Fruit fly (Drosophila melanogaster) whole organism, embryonic: ENCODE results near the gene Cpr.

ENCODE experiments used
- Atf-2 ChIP-seq: fragments of 200-800 bp; sonication (Bioruptor generic); optimal IDR thresholded peaks from 2 replicates; lab custom pipeline; 2016; ENCODE audit warnings: missing biosample characterization, missing genetic modification characterization
- B-H1 ChIP-seq: fragments of 200-800 bp; sonication (Bioruptor generic); IDR thresholded peaks from 3 replicates; pipeline ENCODE4 v1.3.6; 2022; ENCODE audit warnings: missing biosample characterization, missing genetic modification characterization
- Blimp-1 ChIP-seq: fragments of 200-800 bp; sonication (Bioruptor generic); optimal IDR thresholded peaks from 3 replicates; lab custom pipeline; 2018; ENCODE audit warnings: missing biosample characterization, missing genetic modification characterization, mild to moderate bottlenecking, moderate library complexity, missing genetic modification reagents
- BtbVII ChIP-seq: fragments of 200-800 bp; sonication (Bioruptor generic); optimal IDR thresholded peaks from 3 replicates; lab custom pipeline; 2017; ENCODE audit warnings: missing biosample characterization, mild to moderate bottlenecking, missing genetic modification characterization
- CG11560 ChIP-seq: fragments of 200-800 bp; sonication (Bioruptor generic); IDR thresholded peaks from 3 replicates; pipeline ENCODE4 v1.3.6; 2022; ENCODE audit warnings: missing biosample characterization, missing genetic modification characterization
- CG12071 ChIP-seq: fragments of 200-800 bp; sonication (Bioruptor generic); optimal IDR thresholded peaks from 3 replicates; lab custom pipeline; 2018; ENCODE audit warnings: missing biosample characterization, mild to moderate bottlenecking, missing genetic modification characterization
- CG12299 ChIP-seq: fragments of 200-800 bp; sonication (Bioruptor generic); optimal IDR thresholded peaks from 2 replicates; lab custom pipeline; 2018; ENCODE audit warnings: missing biosample characterization, mild to moderate bottlenecking, missing genetic modification characterization
- CG1233 ChIP-seq: fragments of 200-800 bp; sonication (Bioruptor generic); optimal IDR thresholded peaks from 4 replicates; lab custom pipeline; 2018; ENCODE audit warnings: missing biosample characterization, mild to moderate bottlenecking, missing genetic modification characterization
- CG14014 ChIP-seq: fragments of 200-800 bp; sonication (Bioruptor generic); IDR thresholded peaks from 2 replicates; pipeline ENCODE4 v1.3.6; 2022; ENCODE audit warnings: missing biosample characterization, missing genetic modification characterization
- CG15269 ChIP-seq: fragments of 200-800 bp; sonication (Bioruptor generic); optimal IDR thresholded peaks from 2 replicates; lab custom pipeline; 2018; ENCODE audit warnings: missing biosample characterization, mild to moderate bottlenecking, missing genetic modification characterization, moderate library complexity
- CG15479 ChIP-seq: fragments of 200-800 bp; sonication (Bioruptor generic); optimal IDR thresholded peaks from 3 replicates; lab custom pipeline; 2019; ENCODE audit warnings: missing biosample characterization, mild to moderate bottlenecking, missing genetic modification characterization, moderate library complexity
- CG15696 ChIP-seq: fragments of 200-800 bp; sonication (Bioruptor generic); optimal IDR thresholded peaks from 2 replicates; lab custom pipeline; 2019; ENCODE audit warnings: missing biosample characterization, mild to moderate bottlenecking, missing genetic modification characterization, moderate library complexity
- CG16863 ChIP-seq: fragments of 200-800 bp; sonication (Bioruptor generic); optimal IDR thresholded peaks from 3 replicates; lab custom pipeline; 2016; ENCODE audit warnings: missing biosample characterization, missing genetic modification characterization
- CG17359 ChIP-seq: fragments of 200-800 bp; sonication (Bioruptor generic); optimal IDR thresholded peaks from 3 replicates; lab custom pipeline; 2018; ENCODE audit warnings: missing biosample characterization, mild to moderate bottlenecking, missing genetic modification characterization, moderate library complexity
- CG17912 ChIP-seq: fragments of 200-800 bp; sonication (Bioruptor generic); optimal IDR thresholded peaks from 2 replicates; lab custom pipeline; 2018; ENCODE audit warnings: missing biosample characterization, mild to moderate bottlenecking, missing genetic modification characterization
- CG18262 ChIP-seq: fragments of 200-800 bp; optimal IDR thresholded peaks from 3 replicates; lab custom pipeline; 2019; ENCODE audit warnings: missing biosample characterization, mild to moderate bottlenecking, missing genetic modification characterization, moderate library complexity
- CG18619 ChIP-seq: fragments of 200-800 bp; sonication (Bioruptor generic); optimal IDR thresholded peaks from 3 replicates; lab custom pipeline; 2017; ENCODE audit warnings: missing biosample characterization, mild to moderate bottlenecking, missing genetic modification characterization
- CG2120 ChIP-seq: fragments of 200-800 bp; sonication (Bioruptor generic); optimal IDR thresholded peaks from 3 replicates; lab custom pipeline; 2016; ENCODE audit warnings: missing biosample characterization, missing genetic modification characterization
- CG42726 ChIP-seq: fragments of 200-800 bp; sonication (Bioruptor generic); IDR thresholded peaks from 2 replicates; pipeline ENCODE4 v1.3.6; 2022; ENCODE audit warnings: missing biosample characterization, missing genetic modification characterization; ENCODE audit not compliant: partially characterized antibody
- CG4404 ChIP-seq: fragments of 200-800 bp; sonication (Bioruptor generic); IDR thresholded peaks from 2 replicates; pipeline ENCODE4 v1.3.6; 2022; ENCODE audit warnings: missing biosample characterization, missing genetic modification characterization
- CG5953 ChIP-seq: fragments of 200-800 bp; sonication (Bioruptor generic); IDR thresholded peaks from 2 replicates; pipeline ENCODE4 v1.3.6; 2022; ENCODE audit warnings: missing biosample characterization, missing genetic modification characterization
- CG6689 ChIP-seq: fragments of 200-800 bp; sonication (Bioruptor generic); IDR thresholded peaks from 2 replicates; pipeline ENCODE4 v1.3.6; 2022; ENCODE audit warnings: missing biosample characterization, missing genetic modification characterization
- CG7839 ChIP-seq: fragments of 200-800 bp; sonication (Bioruptor generic); optimal IDR thresholded peaks from 3 replicates; lab custom pipeline; 2018; ENCODE audit warnings: missing biosample characterization, mild to moderate bottlenecking, missing genetic modification characterization, moderate library complexity
- CrebB ChIP-seq: fragments of 200-800 bp; sonication (Bioruptor generic); optimal IDR thresholded peaks from 3 replicates; lab custom pipeline; 2018; ENCODE audit warnings: missing biosample characterization, mild to moderate bottlenecking, missing genetic modification characterization
- Drgx ChIP-seq: fragments of 200-800 bp; sonication (Bioruptor generic); IDR thresholded peaks from 2 replicates; pipeline ENCODE4 v1.3.6; 2022; ENCODE audit warnings: missing biosample characterization, missing genetic modification characterization
- Fer1 ChIP-seq: fragments of 200-800 bp; sonication (Bioruptor generic); optimal IDR thresholded peaks from 2 replicates; lab custom pipeline; 2017; ENCODE audit warnings: missing biosample characterization, mild to moderate bottlenecking, missing genetic modification characterization
- Gsc ChIP-seq: fragments of 200-800 bp; sonication (Bioruptor generic); IDR thresholded peaks from 2 replicates; pipeline ENCODE4 v1.3.6; 2022; ENCODE audit warnings: missing biosample characterization, missing genetic modification characterization
- Hr3 ChIP-seq: fragments of 200-800 bp; sonication (Bioruptor generic); optimal IDR thresholded peaks from 3 replicates; lab custom pipeline; 2016; ENCODE audit warnings: missing biosample characterization, missing genetic modification characterization
- Lhr ChIP-seq: fragments of 200-800 bp; sonication (Bioruptor generic); optimal IDR thresholded peaks from 3 replicates; lab custom pipeline; 2017; ENCODE audit warnings: mild to moderate bottlenecking, missing biosample characterization, missing genetic modification reagents, missing genetic modification characterization
- Max ChIP-seq: fragments of 200-800 bp; sonication (Bioruptor generic); optimal IDR thresholded peaks from 2 replicates; lab custom pipeline; 2016; ENCODE audit warnings: missing biosample characterization, mild to moderate bottlenecking, missing genetic modification characterization
- Mrtf ChIP-seq: fragments of 200-800 bp; sonication (Bioruptor generic); IDR thresholded peaks from 3 replicates; pipeline ENCODE4 v1.3.6; 2022; ENCODE audit warnings: missing biosample characterization, missing genetic modification characterization
- Nf-YA ChIP-seq: fragments of 200-800 bp; sonication (Bioruptor generic); IDR thresholded peaks from 2 replicates; pipeline ENCODE4 v1.3.6; 2022; ENCODE audit warnings: missing biosample characterization, missing genetic modification characterization
- Poxn ChIP-seq: fragments of 200-800 bp; sonication (Bioruptor generic); IDR thresholded peaks from 2 replicates; pipeline ENCODE4 v1.3.6; 2022; ENCODE audit warnings: missing biosample characterization, missing genetic modification characterization
- Scr ChIP-seq: fragments of 200-800 bp; sonication (Bioruptor generic); IDR thresholded peaks from 2 replicates; pipeline ENCODE4 v1.3.6; 2022; ENCODE audit warnings: missing biosample characterization, missing genetic modification characterization; ENCODE audit not compliant: partially characterized antibody
- Usf ChIP-seq: fragments of 200-800 bp; sonication (Bioruptor generic); optimal IDR thresholded peaks from 2 replicates; lab custom pipeline; 2017; ENCODE audit warnings: missing genotype, missing biosample characterization, missing genetic modification characterization
- fd64A ChIP-seq: fragments of 200-800 bp; sonication (Bioruptor generic); optimal IDR thresholded peaks from 3 replicates; lab custom pipeline; 2018; ENCODE audit warnings: missing biosample characterization, mild to moderate bottlenecking, missing genetic modification characterization
- fru ChIP-seq: fragments of >200 bp; optimal IDR thresholded peaks from 2 replicates; lab custom pipeline; 2017
- gsb-n ChIP-seq: fragments of 200-800 bp; sonication (Bioruptor generic); optimal IDR thresholded peaks from 3 replicates; lab custom pipeline; 2018; ENCODE audit warnings: missing biosample characterization, mild to moderate bottlenecking, missing genetic modification characterization
- hb ChIP-seq: fragments of 200-800 bp; sonication (Bioruptor generic); IDR thresholded peaks from 3 replicates; pipeline ENCODE4 v1.3.6; 2022; ENCODE audit warnings: missing biosample characterization, missing genetic modification characterization; ENCODE audit not compliant: partially characterized antibody
- hbn ChIP-seq: fragments of 200-800 bp; sonication (Bioruptor generic); IDR thresholded peaks from 2 replicates; pipeline ENCODE4 v1.3.6; 2022; ENCODE audit warnings: missing biosample characterization, missing genetic modification characterization; ENCODE audit not compliant: partially characterized antibody
- lola ChIP-seq, 3 experiments: fragments of >200 bp in 2 of 3; fragments of 200-800 bp in 1 of 3; sonication (Bioruptor generic) in 1 of 3; optimal IDR thresholded peaks; 2 replicates each; lab custom pipeline; 2017 to 2019; ENCODE audit warnings: missing biosample characterization in 3 of 3, missing genetic modification characterization in 3 of 3, mild to moderate bottlenecking in 1 of 3, moderate library complexity in 1 of 3
- lov ChIP-seq, 2 experiments: fragments of 200-800 bp in 1 of 2; fragments of >200 bp in 1 of 2; sonication (Bioruptor generic) in 1 of 2; IDR thresholded peaks in 1 of 2; optimal IDR thresholded peaks in 1 of 2; 2 replicates in 1 of 2; 3 replicates in 1 of 2; pipeline versions ENCODE4 v1.3.6 to Lab custom; 2017 to 2022; ENCODE audit warnings: missing biosample characterization in 1 of 2, missing genetic modification characterization in 1 of 2
- nerfin-1 ChIP-seq: fragments of 200-800 bp; sonication (Bioruptor generic); optimal IDR thresholded peaks from 3 replicates; lab custom pipeline; 2019; ENCODE audit warnings: missing biosample characterization, mild to moderate bottlenecking, missing genetic modification characterization, moderate library complexity
- pfk ChIP-seq: fragments of 200-800 bp; sonication (Bioruptor generic); optimal IDR thresholded peaks from 2 replicates; lab custom pipeline; 2018; ENCODE audit warnings: missing biosample characterization, mild to moderate bottlenecking, missing genetic modification characterization, moderate library complexity
- sima ChIP-seq: fragments of 200-800 bp; sonication (Bioruptor generic); optimal IDR thresholded peaks from 2 replicates; lab custom pipeline; 2016; ENCODE audit warnings: missing biosample characterization, missing genetic modification characterization
- so ChIP-seq: fragments of 200-800 bp; sonication (Bioruptor generic); IDR thresholded peaks from 3 replicates; pipeline ENCODE4 v1.3.6; 2022; ENCODE audit warnings: missing biosample characterization, missing genetic modification characterization
- sqz ChIP-seq: fragments of 200-800 bp; sonication (Bioruptor generic); optimal IDR thresholded peaks from 3 replicates; lab custom pipeline; 2018; ENCODE audit warnings: missing biosample characterization, mild to moderate bottlenecking, missing genetic modification characterization
- stwl ChIP-seq: fragments of 200-800 bp; sonication (Bioruptor generic); optimal IDR thresholded peaks from 3 replicates; lab custom pipeline; 2018; ENCODE audit warnings: missing biosample characterization, mild to moderate bottlenecking, missing genetic modification characterization, moderate library complexity
- sug ChIP-seq: fragments of 200-800 bp; optimal IDR thresholded peaks from 2 replicates; lab custom pipeline; 2019; ENCODE audit warnings: missing biosample characterization, mild to moderate bottlenecking, missing genetic modification characterization, moderate library complexity
- unpg ChIP-seq: fragments of 200-800 bp; sonication (Bioruptor generic); optimal IDR thresholded peaks from 3 replicates; lab custom pipeline; 2018; ENCODE audit warnings: missing biosample characterization, mild to moderate bottlenecking, missing genetic modification characterization, moderate library complexity

Gene Cpr

DNA sequence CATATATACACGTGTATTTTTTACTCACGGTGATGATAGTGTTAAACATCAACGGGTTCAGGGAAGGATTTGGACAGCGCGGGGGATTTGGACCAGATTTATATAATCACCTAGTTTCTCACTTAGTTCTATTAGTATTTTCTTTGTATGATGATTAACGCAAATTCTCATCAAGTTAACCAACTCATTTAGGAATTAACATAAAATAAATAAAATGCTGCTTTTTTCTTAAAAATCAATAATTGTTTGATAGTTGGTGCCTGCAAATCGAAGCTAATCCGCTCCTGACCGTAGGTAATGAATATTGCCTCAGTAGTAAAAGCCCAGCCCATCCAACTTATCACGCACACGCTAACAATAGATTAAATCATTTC lies 13.2 kb downstream of the Cpr start (continued):
- no peak for TF ChIP-seq pfk
- TF ChIP-seq gsb-n (tag; lab: Kevin White, UChicago), result peak; percentile 23
- peak; percentile 83 for TF ChIP-seq unpg (GFP tag; lab: Kevin White, UChicago)
- TF ChIP-seq sima (GFP tag; lab: Kevin White, UChicago), result peak; percentile 45
- TF ChIP-seq fru (lab: Kevin White, UChicago), result no peak
- TF ChIP-seq CG17912 (GFP tag; lab: Kevin White, UChicago), result peak; percentile 36
- TF ChIP-seq fd64A (GFP tag; lab: Kevin White, UChicago), result peak; percentile 3
- TF ChIP-seq CG18262 (tag; lab: Kevin White, UChicago), result peak; percentile 74
- peak; percentile 82 for TF ChIP-seq CG18619 (GFP tag; lab: Kevin White, UChicago)
- TF ChIP-seq CG42726 (GFP tag; lab: Robert Waterston, UW), result no peak
- TF ChIP-seq Scr (GFP tag; lab: Robert Waterston, UW), result no peak; the same call in 1 of the 2 replicates
- TF ChIP-seq CG7839, result peak; percentile 95
- TF ChIP-seq CG17359 (tag; lab: Kevin White, UChicago), result peak; percentile 84
- TF ChIP-seq hbn (GFP tag; lab: Robert Waterston, UW), result no peak
- TF ChIP-seq CrebB (tag; lab: Kevin White, UChicago), result peak; percentile 73
- TF ChIP-seq CG16863 (GFP tag; lab: Kevin White, UChicago), result peak; percentile 71
- TF ChIP-seq CG14014, result peak; percentile 92
- peak; percentile 55 for TF ChIP-seq CG15696
- peak; percentile 75 for TF ChIP-seq Hr3 (GFP tag; lab: Kevin White, UChicago)
- TF ChIP-seq CG2120 (GFP tag; lab: Kevin White, UChicago), result peak; percentile 97
- peak; percentile 72 for TF ChIP-seq CG12071 (GFP tag; lab: Kevin White, UChicago)
- TF ChIP-seq Mrtf (GFP tag; lab: Robert Waterston, UW), result peak; percentile 82
- peak; percentile 72 for TF ChIP-seq Blimp-1 (GFP tag; lab: Kevin White, UChicago)
- TF ChIP-seq CG1233, result peak; percentile 82
- peak; percentile 87 for TF ChIP-seq CG12299 (tag; lab: Kevin White, UChicago)
- TF ChIP-seq lov (optimal IDR thresholded peaks at IDR 0.05; lab: Kevin White, UChicago), result no peak
- no peak for TF ChIP-seq lov (GFP tag; IDR thresholded peaks at IDR 0.05; lab: Robert Waterston, UW)
- TF ChIP-seq CG15269 (tag; lab: Kevin White, UChicago), result peak; percentile 91
- TF ChIP-seq stwl (tag; lab: Kevin White, UChicago), result no peak
- TF ChIP-seq CG15479, result no peak
- TF ChIP-seq lola (GFP tag; optimal IDR thresholded peaks at IDR 0.05; lab: Kevin White, UChicago), result peak in 1 of 3 experiments; percentile 35
- TF ChIP-seq sug (tag; lab: Kevin White, UChicago), result peak; percentile 96
- peak; percentile 63 for TF ChIP-seq Gsc
- peak; percentile 79; the same call in 1 of the 3 replicates for TF ChIP-seq so
- TF ChIP-seq Max (GFP tag; lab: Kevin White, UChicago), result peak; percentile 69
- peak; percentile 86 for TF ChIP-seq CG4404 (GFP tag; lab: Robert Waterston, UW)
- TF ChIP-seq CG11560 (tag; lab: Robert Waterston, UW), result peak; percentile 82
- no peak for TF ChIP-seq Drgx (GFP tag; lab: Robert Waterston, UW)
- peak; percentile 83 for TF ChIP-seq BtbVII (GFP tag; lab: Kevin White, UChicago)
- peak; percentile 69 for TF ChIP-seq Poxn (GFP tag; lab: Robert Waterston, UW)
- TF ChIP-seq sqz (GFP tag; lab: Kevin White, UChicago), result peak; percentile 45
- TF ChIP-seq Nf-YA (GFP tag; lab: Robert Waterston, UW), result peak; percentile 39; the same call in 1 of the 2 replicates
- TF ChIP-seq Usf, result peak; percentile 81
- TF ChIP-seq Atf-2 (GFP tag; lab: Kevin White, UChicago), result peak; percentile 42
- peak; percentile 35 for TF ChIP-seq CG5953 (GFP tag; lab: Robert Waterston, UW)
- TF ChIP-seq CG6689 (GFP tag; lab: Robert Waterston, UW), result peak; percentile 82
- no peak for TF ChIP-seq hb (GFP tag; lab: Robert Waterston, UW)
- peak; percentile 18 for TF ChIP-seq Lhr
- TF ChIP-seq nerfin-1 (tag; lab: Kevin White, UChicago), result peak; percentile 70
- peak; percentile 87 for TF ChIP-seq Fer1 (GFP tag; lab: Kevin White, UChicago)
- peak; percentile 78 for TF ChIP-seq B-H1 (GFP tag; lab: Robert Waterston, UW)
